Worm (Caenorhabditis elegans): ENCODE measurements around the gene C31B8.12.
"Not testable (repeated sequence)": the region's sequence is repeated elsewhere in the genome, so short reads cannot be mapped to it uniquely, and the experiment has no call there.

C31B8.12 gene

ce11 chrV:2927553-2927952 is at the start of gene C31B8.12:
C31B8.12 (minus strand) TSS chrV:2927653.
- no peak for TF ChIP-seq elt-3 (tag; optimal IDR thresholded peaks at IDR 0.05)
- no peak for TF ChIP-seq lin-39 (tag; optimal IDR thresholded peaks at IDR 0.05)
- no peak for TF ChIP-seq fkh-2 (tag; optimal IDR thresholded peaks at IDR 0.05)
- TF ChIP-seq lsy-12 (tag; optimal IDR thresholded peaks at IDR 0.05), result no peak
- TF ChIP-seq pha-4 (tag; optimal IDR thresholded peaks at IDR 0.05), result no peak
- TF ChIP-seq jun-1 (tag; optimal IDR thresholded peaks at IDR 0.05), result no peak
- no peak for TF ChIP-seq sea-2 (GFP tag; optimal IDR thresholded peaks at IDR 0.05)
- TF ChIP-seq ceh-28 (tag; optimal IDR thresholded peaks at IDR 0.05), result no peak
- no peak for TF ChIP-seq pqm-1 (tag; optimal IDR thresholded peaks at IDR 0.05)
- no peak for TF ChIP-seq nhr-23 (tag; optimal IDR thresholded peaks at IDR 0.05)
- no peak for TF ChIP-seq ZK546.5 (tag; optimal IDR thresholded peaks at IDR 0.05)
- TF ChIP-seq nhr-12 (tag; optimal IDR thresholded peaks at IDR 0.05), result no peak

DNA sequence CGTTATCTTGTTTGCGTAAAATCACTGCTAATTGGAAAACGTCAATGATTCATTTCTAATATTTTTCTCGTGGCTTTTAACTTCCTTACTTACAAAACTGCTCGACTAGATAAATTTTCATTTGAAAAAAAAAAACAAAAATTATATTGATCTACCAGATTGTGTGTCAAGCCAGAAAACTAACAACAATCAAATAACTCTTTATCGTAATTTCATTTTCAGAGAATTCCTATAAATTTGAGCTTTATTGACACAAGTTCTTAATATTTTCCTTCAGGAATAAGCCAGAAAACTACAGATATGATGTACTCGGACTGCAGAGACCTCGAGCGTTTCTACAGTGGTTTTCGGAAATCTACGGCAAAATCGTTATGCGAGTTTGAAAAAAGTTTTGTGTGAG is 48.8 kb upstream of the C31B8.12 start, which contains the start of gene srw-124:
Gene srw-124 (plus strand): TSS at position 301 of the 400 bp plus-strand sequence.
- no peak for TF ChIP-seq ztf-4 (tag; optimal IDR thresholded peaks at IDR 0.05)
- TF ChIP-seq zag-1 (tag; optimal IDR thresholded peaks at IDR 0.05), result no peak
- no peak for TF ChIP-seq skn-1 (tag; optimal IDR thresholded peaks at IDR 0.05)
- TF ChIP-seq elt-1 (tag; optimal IDR thresholded peaks at IDR 0.05), result no peak
- no peak for TF ChIP-seq pha-4 (tag; optimal IDR thresholded peaks at IDR 0.05)
- TF ChIP-seq lsy-12 (tag; optimal IDR thresholded peaks at IDR 0.05), result no peak
- no peak for TF ChIP-seq nhr-76 (tag; optimal IDR thresholded peaks at IDR 0.05)
- TF ChIP-seq nhr-25 (tag; optimal IDR thresholded peaks at IDR 0.05), result no peak
- no peak for TF ChIP-seq fkh-2 (tag; optimal IDR thresholded peaks at IDR 0.05)

ce11 chrV:2975285-2975684 is 47.8 kb upstream of the C31B8.12 start, which contains the start of gene srw-123:
srw-123 (minus strand) TSS chrV:2975385.
- TF ChIP-seq eor-1, ZK546.5, lsy-12 (tag; optimal IDR thresholded peaks at IDR 0.05): not testable (repeated sequence)

ce11 chrV:2971307-2971999 is 44.0 kb upstream of the C31B8.12 start, which contains the start of gene srw-129:
srw-129 (plus strand) TSS chrV:2971949.
- TF ChIP-seq zag-1 (tag; optimal IDR thresholded peaks at IDR 0.05) (no peak), ceh-16 (tag; optimal IDR thresholded peaks at IDR 0.05) (no peak), elt-3 (tag; optimal IDR thresholded peaks at IDR 0.05) (no peak), nhr-237 (tag; optimal IDR thresholded peaks at IDR 0.05) (no peak), pha-4 (tag; optimal IDR thresholded peaks at IDR 0.05) (no peak), nhr-23 (tag; optimal IDR thresholded peaks at IDR 0.05) (no peak), ceh-9 (tag; optimal IDR thresholded peaks at IDR 0.05) (no peak), ceh-82 (tag; optimal IDR thresholded peaks at IDR 0.05) (no peak), tbx-2 (tag; optimal IDR thresholded peaks at IDR 0.05) (no peak), nhr-43 (tag; optimal IDR thresholded peaks at IDR 0.05; ENCODE audit: poor library complexity, severe bottlenecking) (no peak), ama-1 (optimal IDR thresholded peaks at IDR 0.05) (no peak), nhr-76 (tag; optimal IDR thresholded peaks at IDR 0.05) (no peak), skn-1 (tag; optimal IDR thresholded peaks at IDR 0.05) (no peak), mml-1 (tag; optimal IDR thresholded peaks at IDR 0.05) (no peak), nhr-12 (tag; optimal IDR thresholded peaks at IDR 0.05) (no peak)

DNA sequence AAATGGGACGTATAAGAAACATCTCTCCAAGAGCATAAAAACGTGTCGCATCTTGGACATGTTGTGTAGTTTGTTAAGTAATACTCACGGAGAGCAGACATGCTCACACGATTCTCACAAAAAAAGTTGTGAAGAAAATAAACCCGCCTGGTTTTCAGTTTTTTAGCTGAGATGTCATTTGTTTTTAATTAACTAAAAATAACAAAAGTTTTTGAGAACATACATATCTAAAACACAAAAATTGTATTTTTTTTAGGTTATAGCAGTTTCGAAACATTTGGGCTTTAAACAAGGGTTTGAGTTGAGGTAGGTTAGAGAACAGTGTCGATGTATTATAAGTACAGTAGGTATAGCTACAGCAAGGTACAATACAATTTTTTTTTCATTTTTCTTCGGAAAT is 37.3 kb upstream of the C31B8.12 start, which contains the start of gene srh-88:
Gene srh-88 (minus strand): TSS at position 101 of the 400 bp plus-strand sequence.
- TF ChIP-seq nhr-11 (tag; optimal IDR thresholded peaks at IDR 0.05) (no peak), elt-1 (tag; optimal IDR thresholded peaks at IDR 0.05) (no peak), lsy-12 (tag; optimal IDR thresholded peaks at IDR 0.05) (no peak), lin-15B (tag; optimal IDR thresholded peaks at IDR 0.05) (no peak), ztf-11 (tag; optimal IDR thresholded peaks at IDR 0.05) (no peak), fkh-2 (tag; optimal IDR thresholded peaks at IDR 0.05) (no peak), skn-1 (tag; optimal IDR thresholded peaks at IDR 0.05) (no peak), R02D3.7 (tag; optimal IDR thresholded peaks at IDR 0.05) (no peak), snpc-4 (tag; optimal IDR thresholded peaks at IDR 0.05) (no peak), nhr-43 (tag; optimal IDR thresholded peaks at IDR 0.05; ENCODE audit: poor library complexity, severe bottlenecking) (no peak), ZK546.5 (tag; optimal IDR thresholded peaks at IDR 0.05) (no peak), sea-2 (GFP tag; optimal IDR thresholded peaks at IDR 0.05) (no peak), mdl-1 (tag; optimal IDR thresholded peaks at IDR 0.05) (no peak), egl-27 (tag; optimal IDR thresholded peaks at IDR 0.05) (no peak), ceh-28 (tag; optimal IDR thresholded peaks at IDR 0.05) (no peak), nfya-1 (tag; optimal IDR thresholded peaks at IDR 0.05; ENCODE audit: insufficient read depth) (no peak), zag-1 (tag; optimal IDR thresholded peaks at IDR 0.05) (no peak), nhr-25 (tag; optimal IDR thresholded peaks at IDR 0.05) (no peak), jun-1 (tag; optimal IDR thresholded peaks at IDR 0.05) (no peak), ceh-82 (tag; optimal IDR thresholded peaks at IDR 0.05) (no peak)
